Worm (Caenorhabditis elegans) whole organism, mixed stage, embryonic: Measurements from ENCODE around the gene M163.7.

Source experiments
- M03D4.4 ChIP-seq: sonication (generic microtip); optimal IDR thresholded peaks from 2 replicates; lab custom pipeline; 2017; ENCODE audit warnings: mild to moderate bottlenecking, missing genetic modification characterization, missing compliant biosample characterization
- bed-3 ChIP-seq: fragments of 200-800 bp; sonication (Bioruptor generic); optimal IDR thresholded peaks from 3 replicates; lab custom pipeline; 2018; ENCODE audit warnings: mild to moderate bottlenecking, missing genetic modification characterization, moderate library complexity, missing compliant biosample characterization
- blmp-1 ChIP-seq: fragments of 150-350 bp; optimal IDR thresholded peaks from 2 replicates; lab custom pipeline; 2014; ENCODE audit warnings: missing biosample characterization, missing genetic modification characterization
- ceh-39 ChIP-seq: fragments of 150-350 bp; optimal IDR thresholded peaks from 2 replicates; lab custom pipeline; 2014; ENCODE audit warnings: missing biosample characterization, missing genetic modification characterization
- ceh-43 ChIP-seq: fragments of 200-800 bp; sonication (Bioruptor generic); optimal IDR thresholded peaks from 2 replicates; lab custom pipeline; 2018; ENCODE audit warnings: mild to moderate bottlenecking, missing genetic modification characterization, moderate library complexity, missing compliant biosample characterization
- ceh-83 ChIP-seq: fragments of 200-800 bp; sonication (Bioruptor generic); optimal IDR thresholded peaks from 2 replicates; lab custom pipeline; 2018; ENCODE audit warnings: mild to moderate bottlenecking, missing genetic modification characterization, missing compliant biosample characterization
- ces-1 ChIP-seq: fragments of 150-350 bp; optimal IDR thresholded peaks from 2 replicates; lab custom pipeline; 2014; ENCODE audit warnings: missing biosample characterization, missing genetic modification reagents, missing genetic modification characterization
- cnd-1 ChIP-seq: fragments of 200-800 bp; sonication (Bioruptor generic); optimal IDR thresholded peaks from 2 replicates; lab custom pipeline; 2018; ENCODE audit warnings: mild to moderate bottlenecking, missing genetic modification characterization, missing compliant biosample characterization
- drap-1 ChIP-seq: fragments of 200-800 bp; sonication (Bioruptor generic); optimal IDR thresholded peaks from 3 replicates; lab custom pipeline; 2018; ENCODE audit warnings: mild to moderate bottlenecking, missing genetic modification characterization, missing compliant biosample characterization
- elt-1 ChIP-seq: sonication (generic microtip); optimal IDR thresholded peaks from 2 replicates; lab custom pipeline; 2017; ENCODE audit warnings: missing genetic modification characterization, mild to moderate bottlenecking, missing compliant biosample characterization, antibody characterized with exemption, moderate library complexity, borderline replicate concordance; ENCODE audit not compliant: insufficient read depth
- elt-3 ChIP-seq: fragments of 150-350 bp; optimal IDR thresholded peaks from 2 replicates; lab custom pipeline; 2014; ENCODE audit warnings: missing biosample characterization, missing genetic modification characterization
- flh-1 ChIP-seq: fragments of 200-800 bp; sonication (Bioruptor generic); optimal IDR thresholded peaks from 2 replicates; lab custom pipeline; 2018; ENCODE audit warnings: mild to moderate bottlenecking, missing genetic modification characterization, moderate library complexity, missing compliant biosample characterization
- ham-2 ChIP-seq: fragments of 200-800 bp; sonication (Bioruptor generic); optimal IDR thresholded peaks from 2 replicates; lab custom pipeline; 2018; ENCODE audit warnings: mild to moderate bottlenecking, missing genetic modification characterization, missing compliant biosample characterization
- hlh-1 ChIP-seq: fragments of 150-350 bp; optimal IDR thresholded peaks from 2 replicates; lab custom pipeline; 2014; ENCODE audit warnings: missing biosample characterization, missing genetic modification reagents, missing genetic modification characterization
- lin-13 ChIP-seq: fragments of 150-350 bp; optimal IDR thresholded peaks from 2 replicates; lab custom pipeline; 2014; ENCODE audit warnings: missing biosample characterization, missing genetic modification characterization
- lin-32 ChIP-seq: fragments of 200-800 bp; sonication (Bioruptor generic); optimal IDR thresholded peaks from 2 replicates; lab custom pipeline; 2018; ENCODE audit warnings: mild to moderate bottlenecking, missing genetic modification characterization, missing compliant biosample characterization
- lsy-2 ChIP-seq: fragments of 150-350 bp; optimal IDR thresholded peaks from 2 replicates; lab custom pipeline; 2014; ENCODE audit warnings: missing biosample characterization, missing genetic modification characterization
- mab-5 ChIP-seq: fragments of 150-350 bp; optimal IDR thresholded peaks from 2 replicates; lab custom pipeline; 2014; ENCODE audit warnings: missing biosample characterization, missing genetic modification characterization
- mep-1 ChIP-seq: fragments of 150-350 bp; optimal IDR thresholded peaks from 2 replicates; lab custom pipeline; 2017; ENCODE audit warnings: missing biosample characterization, missing genetic modification reagents, missing genetic modification characterization, inconsistent platforms
- mls-2 ChIP-seq: sonication (generic microtip); optimal IDR thresholded peaks from 2 replicates; lab custom pipeline; 2016; ENCODE audit warnings: mild to moderate bottlenecking, missing genetic modification characterization, moderate library complexity, missing compliant biosample characterization
- nhr-12 ChIP-seq: fragments of 150-350 bp; optimal IDR thresholded peaks from 2 replicates; lab custom pipeline; 2014; ENCODE audit warnings: missing biosample characterization, missing genetic modification characterization
- nhr-2 ChIP-seq: fragments of 150-350 bp; optimal IDR thresholded peaks from 2 replicates; lab custom pipeline; 2014; ENCODE audit warnings: missing biosample characterization, missing genetic modification characterization
- nhr-237 ChIP-seq: fragments of 150-350 bp; optimal IDR thresholded peaks from 2 replicates; lab custom pipeline; 2014; ENCODE audit warnings: missing biosample characterization, missing genetic modification characterization
- nhr-28 ChIP-seq: fragments of 150-350 bp; optimal IDR thresholded peaks from 2 replicates; lab custom pipeline; 2014; ENCODE audit warnings: missing biosample characterization, missing genetic modification characterization
- nhr-76 ChIP-seq: sonication (generic microtip); optimal IDR thresholded peaks from 2 replicates; lab custom pipeline; 2017; ENCODE audit warnings: missing biosample characterization, missing genetic modification characterization
- pha-4 ChIP-seq: fragments of 150-350 bp; optimal IDR thresholded peaks from 2 replicates; lab custom pipeline; 2018; ENCODE audit warnings: missing biosample characterization, missing genetic modification reagents, missing genetic modification characterization
- sem-2 ChIP-seq: fragments of 200-800 bp; sonication (Bioruptor generic); optimal IDR thresholded peaks from 2 replicates; lab custom pipeline; 2018; ENCODE audit warnings: mild to moderate bottlenecking, missing genetic modification characterization, missing compliant biosample characterization
- snpc-4 ChIP-seq: fragments of 150-350 bp; optimal IDR thresholded peaks from 2 replicates; lab custom pipeline; 2014; ENCODE audit warnings: missing biosample characterization, missing genetic modification characterization
- sptf-1 ChIP-seq: sonication (generic microtip); optimal IDR thresholded peaks from 2 replicates; lab custom pipeline; 2017; ENCODE audit warnings: mild to moderate bottlenecking, missing genetic modification characterization, moderate library complexity, missing compliant biosample characterization
- unc-120 ChIP-seq: sonication (generic microtip); optimal IDR thresholded peaks from 2 replicates; lab custom pipeline; 2017; ENCODE audit warnings: missing genetic modification characterization, missing compliant biosample characterization; ENCODE audit not compliant: poor library complexity, severe bottlenecking
- unc-39 ChIP-seq: fragments of 150-350 bp; optimal IDR thresholded peaks from 2 replicates; lab custom pipeline; 2014; ENCODE audit warnings: missing biosample characterization, missing genetic modification characterization
- unc-62 ChIP-seq: fragments of 150-350 bp; optimal IDR thresholded peaks from 2 replicates; lab custom pipeline; 2014; ENCODE audit warnings: missing biosample characterization, missing genetic modification reagents, missing genetic modification characterization
- zip-8 ChIP-seq: fragments of 150-350 bp; optimal IDR thresholded peaks from 2 replicates; lab custom pipeline; 2014; ENCODE audit warnings: missing biosample characterization, missing genetic modification characterization

M163.7 gene

DNA sequence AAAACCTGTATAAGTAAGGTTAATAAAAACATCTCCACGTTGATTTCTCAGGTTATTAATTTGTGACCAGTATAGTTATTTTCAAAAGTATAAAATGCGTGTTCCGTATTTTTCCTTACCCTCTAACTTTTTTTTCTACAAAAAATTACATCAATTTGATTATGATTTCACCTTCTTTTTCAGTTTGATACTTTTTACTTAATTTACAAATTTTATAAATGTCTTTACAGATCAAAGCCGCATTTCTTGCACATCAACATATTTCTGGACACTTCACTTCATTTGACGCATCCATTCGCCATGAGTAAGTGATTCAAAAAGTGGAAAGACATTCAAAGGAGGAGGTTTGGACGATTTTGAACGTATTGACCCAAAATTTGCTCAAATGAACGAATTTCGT is 4.2 kb upstream of the M163.7 start, which contains the start of gene Y66C5A.2:
Gene Y66C5A.2 (plus strand): TSS at position 301 of the 400 bp plus-strand sequence.
- TF ChIP-seq M03D4.4 (tag; lab: Kevin White, UChicago), result no peak
- no peak for TF ChIP-seq nhr-2 (tag; lab: Kevin White, UChicago)
- TF ChIP-seq cnd-1 (tag; lab: Kevin White, UChicago), result no peak
- TF ChIP-seq mab-5 (tag; lab: Kevin White, UChicago), result no peak
- TF ChIP-seq flh-1 (GFP tag; lab: Kevin White, UChicago), result no peak
- no peak for TF ChIP-seq ham-2 (GFP tag; lab: Kevin White, UChicago)
- TF ChIP-seq blmp-1 (tag; lab: Kevin White, UChicago), result no peak
- no peak for TF ChIP-seq sem-2 (GFP tag; lab: Kevin White, UChicago)
- no peak for TF ChIP-seq drap-1
- TF ChIP-seq sptf-1, result no peak

DNA sequence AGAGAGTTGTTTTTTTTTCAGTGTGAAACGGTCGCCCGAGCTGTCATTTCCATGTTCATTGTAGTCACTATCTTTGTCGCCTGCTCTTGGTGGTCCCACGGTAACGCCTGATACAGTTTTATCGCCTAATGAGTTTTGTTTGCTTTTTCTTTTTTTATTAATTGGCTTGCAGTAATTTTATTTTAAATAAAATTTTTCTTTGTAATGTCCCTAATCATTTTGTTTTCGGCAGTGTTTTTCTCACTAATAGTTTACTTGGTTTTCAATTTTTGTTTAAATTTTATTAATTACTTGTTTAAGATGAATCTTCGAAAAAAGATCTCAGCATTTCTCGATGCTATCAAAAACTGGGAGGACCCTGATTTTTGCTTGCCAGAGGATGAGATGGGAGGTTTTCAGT is 980 bp downstream of the M163.7 start, which contains the start of gene M163.22:
Gene M163.22 (plus strand): TSS at position 301 of the 400 bp plus-strand sequence.
- TF ChIP-seq sptf-1, result no peak
- TF ChIP-seq drap-1, result no peak
- no peak for TF ChIP-seq nhr-76 (tag; lab: Kevin White, UChicago)
- TF ChIP-seq zip-8 (tag; lab: Kevin White, UChicago), result no peak

DNA sequence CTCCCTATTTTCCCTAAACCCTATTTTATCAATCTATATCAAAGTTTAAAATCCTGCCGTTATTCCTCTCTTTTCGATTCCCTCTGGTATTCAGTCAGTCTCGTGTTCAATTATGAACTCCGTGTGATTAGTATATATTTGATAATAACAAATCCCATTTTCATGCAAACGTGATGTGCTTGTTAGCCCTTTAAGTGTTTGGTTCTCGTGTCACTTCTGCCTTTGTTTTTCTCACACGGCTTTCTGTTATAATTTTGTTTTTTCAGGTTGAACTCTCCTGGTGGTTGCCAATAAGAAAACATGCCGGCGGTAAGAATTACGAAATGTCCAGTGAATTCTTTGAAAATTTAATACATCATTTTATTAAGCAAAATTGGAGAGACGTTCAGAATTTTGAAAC is 1.9 kb downstream of the M163.7 start, which contains the start of gene M163.21:
Gene M163.21 (plus strand): TSS at position 301 of the 400 bp plus-strand sequence.
- TF ChIP-seq lsy-2 (tag; lab: Kevin White, UChicago) (no peak), ceh-43 (no peak)

DNA sequence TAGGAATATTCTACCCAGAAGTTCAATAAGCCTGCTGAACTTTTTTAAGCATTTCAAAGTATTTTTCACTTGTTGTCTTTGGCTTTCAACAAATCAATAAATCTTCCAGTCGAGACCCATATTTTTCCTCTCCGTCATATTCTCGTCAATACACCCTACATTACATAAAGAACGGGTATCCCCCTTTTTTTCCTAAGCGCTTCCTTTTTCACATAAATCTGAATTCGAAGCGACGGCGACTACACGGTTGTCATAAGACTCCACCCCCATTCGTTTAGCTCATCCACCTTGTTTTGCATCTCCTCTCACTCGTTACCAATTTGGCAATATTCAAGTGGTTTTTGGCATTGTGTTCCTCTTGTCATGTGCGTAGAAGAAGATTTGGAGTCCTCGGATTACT is 4.7 kb downstream of the M163.7 start, which contains the start of gene M163.9:
Gene M163.9 (plus strand): TSS at position 301 of the 400 bp plus-strand sequence.
- no peak for TF ChIP-seq M03D4.4 (tag; lab: Kevin White, UChicago)

DNA sequence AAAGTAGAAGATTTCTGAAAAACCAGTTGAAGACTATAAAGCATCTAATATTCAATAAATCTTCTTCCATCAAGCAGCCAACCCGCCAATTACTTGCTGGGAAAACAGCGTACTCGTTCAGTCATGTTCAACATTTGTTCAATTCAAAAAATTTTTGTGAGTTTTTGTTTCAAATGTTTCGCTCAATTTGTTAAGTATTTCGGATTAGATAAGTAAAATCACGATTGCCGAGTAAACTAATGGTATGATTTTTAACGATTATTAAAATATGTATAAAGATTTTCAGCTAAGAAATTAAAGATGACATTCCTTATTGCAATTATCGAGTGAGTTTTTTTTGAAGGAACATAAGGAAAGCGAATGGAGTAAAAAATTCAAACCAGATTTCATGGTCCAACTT is 6.1 kb downstream of the M163.7 start, which contains the start of gene M163.10:
Gene M163.10 (plus strand): TSS at position 301 of the 400 bp plus-strand sequence.
- TF ChIP-seq mep-1 (no peak), zip-8 (tag; lab: Kevin White, UChicago) (no peak), lin-13 (no peak), elt-3 (tag; lab: Kevin White, UChicago) (no peak), nhr-237 (tag; lab: Kevin White, UChicago) (no peak), ceh-39 (tag; lab: Kevin White, UChicago) (no peak), lsy-2 (tag; lab: Kevin White, UChicago) (no peak), snpc-4 (tag; lab: Kevin White, UChicago) (no peak), nhr-12 (tag; lab: Kevin White, UChicago) (no peak), nhr-28 (tag; lab: Kevin White, UChicago) (no peak), ceh-43 (no peak), unc-120 (tag; lab: Kevin White, UChicago) (no peak), unc-39 (tag; lab: Kevin White, UChicago) (no peak), elt-1 (tag; lab: Kevin White, UChicago) (no peak), pha-4 (no peak), M03D4.4 (tag; lab: Kevin White, UChicago) (no peak), unc-62 (no peak), sptf-1 (no peak), mls-2 (tag; lab: Kevin White, UChicago) (no peak), ceh-83 (GFP tag; lab: Kevin White, UChicago) (no peak)

DNA sequence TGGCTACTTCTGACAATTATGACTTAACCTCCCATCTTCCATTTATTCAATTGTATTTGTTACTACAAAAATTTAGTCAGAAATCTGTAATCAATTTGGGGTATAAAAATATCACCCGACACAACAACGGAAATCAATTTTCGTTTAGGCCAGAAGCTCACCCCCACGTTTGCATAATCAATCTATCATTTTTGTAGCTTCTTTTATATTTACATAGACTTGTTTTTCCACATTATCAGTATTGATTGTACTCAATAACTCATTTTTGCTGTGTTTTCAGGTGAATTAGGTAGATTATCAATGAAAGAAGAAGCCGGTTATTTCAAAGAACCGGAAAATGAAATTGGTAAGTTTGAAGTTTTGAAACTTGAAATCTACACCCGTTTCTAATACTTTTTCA is 9.1 kb downstream of the M163.7 start, which contains the start of gene M163.5:
Gene M163.5 (plus strand): TSS at position 301 of the 400 bp plus-strand sequence.
- no peak for TF ChIP-seq drap-1
- no peak for TF ChIP-seq cnd-1 (tag; lab: Kevin White, UChicago)
- TF ChIP-seq bed-3 (GFP tag; lab: Kevin White, UChicago), result no peak
- TF ChIP-seq hlh-1 (tag; lab: Kevin White, UChicago), result no peak
- TF ChIP-seq sem-2 (GFP tag; lab: Kevin White, UChicago), result no peak
- TF ChIP-seq ces-1 (GFP tag; lab: Kevin White, UChicago), result no peak
- no peak for TF ChIP-seq ham-2 (GFP tag; lab: Kevin White, UChicago)
- TF ChIP-seq lin-32 (GFP tag; lab: Kevin White, UChicago), result no peak
- TF ChIP-seq unc-120 (tag; lab: Kevin White, UChicago), result no peak
- no peak for TF ChIP-seq ceh-39 (tag; lab: Kevin White, UChicago)
- TF ChIP-seq zip-8 (tag; lab: Kevin White, UChicago), result no peak
- TF ChIP-seq blmp-1 (tag; lab: Kevin White, UChicago), result no peak
- no peak for TF ChIP-seq lsy-2 (tag; lab: Kevin White, UChicago)
- TF ChIP-seq lin-13, result no peak
- TF ChIP-seq mls-2 (tag; lab: Kevin White, UChicago), result no peak
- no peak for TF ChIP-seq unc-39 (tag; lab: Kevin White, UChicago)
- TF ChIP-seq unc-62, result no peak
- no peak for TF ChIP-seq sptf-1
